Worm (Caenorhabditis elegans) whole organism, L1 larva: Measurements from ENCODE around the gene dmsr-8.

Experiments used
- F16B12.6 ChIP-seq: fragments of 150-350 bp; optimal IDR thresholded peaks from 2 replicates; lab custom pipeline; 2014; ENCODE audit warnings: missing biosample characterization, missing genetic modification characterization
- Y116A8C.19 ChIP-seq: sonication (generic microtip); optimal IDR thresholded peaks from 2 replicates; lab custom pipeline; 2016; ENCODE audit warnings: missing compliant biosample characterization, missing genetic modification characterization, borderline replicate concordance
- aha-1 ChIP-seq: fragments of 150-350 bp; optimal IDR thresholded peaks from 2 replicates; lab custom pipeline; 2014; ENCODE audit warnings: missing biosample characterization, missing genetic modification characterization
- blmp-1 ChIP-seq: fragments of 150-350 bp; optimal IDR thresholded peaks from 2 replicates; lab custom pipeline; 2014; ENCODE audit warnings: missing biosample characterization, missing genetic modification characterization
- ceh-63 ChIP-seq: fragments of 200-800 bp; sonication (Bioruptor generic); optimal IDR thresholded peaks from 2 replicates; lab custom pipeline; 2018; ENCODE audit warnings: mild to moderate bottlenecking, missing genetic modification characterization, missing compliant biosample characterization
- ceh-8 ChIP-seq: fragments of 200-800 bp; sonication (Bioruptor generic); optimal IDR thresholded peaks from 2 replicates; lab custom pipeline; 2018; ENCODE audit warnings: mild to moderate bottlenecking, missing genetic modification characterization, moderate library complexity, missing compliant biosample characterization
- ceh-88 ChIP-seq: fragments of 200-800 bp; sonication (Bioruptor generic); IDR thresholded peaks from 2 replicates; pipeline ENCODE4 v1.3.6; 2022; ENCODE audit warnings: missing genetic modification characterization, missing compliant biosample characterization
- dpl-1 ChIP-seq, 3 experiments: fragments of 150-350 bp in 2 of 3; sonication (generic microtip) in 1 of 3; optimal IDR thresholded peaks; 2 replicates each; lab custom pipeline; 2014 to 2017; ENCODE audit warnings: missing biosample characterization in 3 of 3, missing genetic modification characterization in 3 of 3, missing genetic modification reagents in 3 of 3
- dsc-1 ChIP-seq: sonication (generic microtip); optimal IDR thresholded peaks from 2 replicates; lab custom pipeline; 2016; ENCODE audit warnings: mild to moderate bottlenecking, missing genetic modification characterization, missing compliant biosample characterization
- efl-1 ChIP-seq, 4 experiments: fragments of 150-350 bp; optimal IDR thresholded peaks in 3 of 4; peaks in 1 of 4; 1 replicate in 1 of 4; 2 replicates in 3 of 4; lab custom pipeline; 2014; ENCODE audit warnings: missing biosample characterization in 2 of 4, missing genetic modification characterization in 2 of 4, missing genetic modification reagents in 2 of 4
- egl-27 ChIP-seq, 2 experiments: fragments of 150-350 bp in 1 of 2; sonication (generic microtip); optimal IDR thresholded peaks; 3 replicates each; lab custom pipeline; 2017 to 2018; ENCODE audit warnings: missing biosample characterization in 2 of 2, missing genetic modification characterization in 2 of 2, missing genetic modification reagents in 2 of 2
- fkh-10 ChIP-seq: sonication (generic microtip); optimal IDR thresholded peaks from 2 replicates; lab custom pipeline; 2017; ENCODE audit warnings: missing biosample characterization, missing genetic modification reagents, missing genetic modification characterization
- fkh-8 ChIP-seq: sonication (generic microtip); optimal IDR thresholded peaks from 2 replicates; lab custom pipeline; 2016; ENCODE audit warnings: mild to moderate bottlenecking, missing genetic modification characterization, missing compliant biosample characterization
- fos-1 ChIP-seq: fragments of 150-350 bp; optimal IDR thresholded peaks from 2 replicates; lab custom pipeline; 2014; ENCODE audit warnings: missing biosample characterization, missing genetic modification characterization
- hlh-17 ChIP-seq: fragments of 200-800 bp; sonication (Bioruptor generic); optimal IDR thresholded peaks from 2 replicates; lab custom pipeline; 2018; ENCODE audit warnings: missing genetic modification characterization, mild to moderate bottlenecking, missing compliant biosample characterization, moderate library complexity, borderline replicate concordance
- lin-13 ChIP-seq: fragments of 150-350 bp; optimal IDR thresholded peaks from 2 replicates; lab custom pipeline; 2014; ENCODE audit warnings: missing biosample characterization, missing genetic modification reagents, missing genetic modification characterization
- lin-14 ChIP-seq: fragments of 200-800 bp; sonication (Bioruptor generic); optimal IDR thresholded peaks from 2 replicates; lab custom pipeline; 2018; ENCODE audit warnings: mild to moderate bottlenecking, missing genetic modification characterization, moderate library complexity, missing compliant biosample characterization
- lin-35 ChIP-seq, 2 experiments: fragments of 150-350 bp; optimal IDR thresholded peaks; 2 replicates each; lab custom pipeline; 2014; ENCODE audit warnings: missing biosample characterization in 2 of 2, missing genetic modification characterization in 2 of 2, missing genetic modification reagents in 2 of 2
- mab-9 ChIP-seq: fragments of 200-800 bp; sonication (Bioruptor generic); IDR thresholded peaks from 2 replicates; pipeline ENCODE4 v1.3.6; 2022; ENCODE audit warnings: missing genetic modification reagents, missing genetic modification characterization, missing compliant biosample characterization
- mef-2 ChIP-seq: fragments of 150-350 bp; optimal IDR thresholded peaks from 2 replicates; lab custom pipeline; 2014; ENCODE audit warnings: missing biosample characterization, missing genetic modification characterization
- nhr-11 ChIP-seq: fragments of 150-350 bp; optimal IDR thresholded peaks from 2 replicates; lab custom pipeline; 2014; ENCODE audit warnings: missing biosample characterization, missing genetic modification characterization
- nhr-12 ChIP-seq: sonication (generic microtip); optimal IDR thresholded peaks from 2 replicates; lab custom pipeline; 2017; ENCODE audit warnings: missing biosample characterization, missing genetic modification characterization
- nhr-28 ChIP-seq: fragments of 150-350 bp; optimal IDR thresholded peaks from 2 replicates; lab custom pipeline; 2014; ENCODE audit warnings: missing biosample characterization, missing genetic modification characterization
- nhr-71 ChIP-seq: sonication (generic microtip); optimal IDR thresholded peaks from 2 replicates; lab custom pipeline; 2016; ENCODE audit warnings: mild to moderate bottlenecking, missing genetic modification characterization, moderate library complexity, missing compliant biosample characterization
- nhr-90 ChIP-seq: sonication (generic microtip); optimal IDR thresholded peaks from 2 replicates; lab custom pipeline; 2016; ENCODE audit warnings: mild to moderate bottlenecking, missing genetic modification characterization, missing compliant biosample characterization; ENCODE audit not compliant: poor library complexity
- rnt-1 ChIP-seq: sonication (generic microtip); optimal IDR thresholded peaks from 2 replicates; lab custom pipeline; 2016; ENCODE audit warnings: mild to moderate bottlenecking, missing genetic modification characterization, moderate library complexity, missing compliant biosample characterization
- skn-1 ChIP-seq: fragments of 150-350 bp; optimal IDR thresholded peaks from 2 replicates; lab custom pipeline; 2014; ENCODE audit warnings: missing biosample characterization, missing genetic modification characterization
- snu-23 ChIP-seq: sonication (generic microtip); optimal IDR thresholded peaks from 2 replicates; lab custom pipeline; 2016; ENCODE audit warnings: missing genetic modification characterization, missing compliant biosample characterization
- tbx-2 ChIP-seq: sonication (generic microtip); optimal IDR thresholded peaks from 2 replicates; lab custom pipeline; 2016; ENCODE audit warnings: missing genetic modification characterization, missing compliant biosample characterization
- tlp-1 ChIP-seq: fragments of 150-350 bp; optimal IDR thresholded peaks from 2 replicates; lab custom pipeline; 2014; ENCODE audit warnings: missing biosample characterization, missing genetic modification characterization
- unc-30 ChIP-seq: sonication (generic microtip); optimal IDR thresholded peaks from 2 replicates; lab custom pipeline; 2017; ENCODE audit warnings: missing biosample characterization, missing genetic modification characterization
- unc-86 ChIP-seq: sonication (generic microtip); optimal IDR thresholded peaks from 2 replicates; lab custom pipeline; 2016; ENCODE audit warnings: missing genetic modification characterization, missing compliant biosample characterization
- xbp-1 ChIP-seq: sonication (generic microtip); optimal IDR thresholded peaks from 2 replicates; lab custom pipeline; 2016; ENCODE audit warnings: missing genetic modification characterization, missing compliant biosample characterization
- ztf-11 ChIP-seq, 2 experiments: sonication (generic microtip); optimal IDR thresholded peaks; 2 replicates each; lab custom pipeline; 2016 to 2017; ENCODE audit warnings: missing genetic modification characterization in 2 of 2, missing biosample characterization in 1 of 2, missing compliant biosample characterization in 1 of 2

The dmsr-8 gene

DNA sequence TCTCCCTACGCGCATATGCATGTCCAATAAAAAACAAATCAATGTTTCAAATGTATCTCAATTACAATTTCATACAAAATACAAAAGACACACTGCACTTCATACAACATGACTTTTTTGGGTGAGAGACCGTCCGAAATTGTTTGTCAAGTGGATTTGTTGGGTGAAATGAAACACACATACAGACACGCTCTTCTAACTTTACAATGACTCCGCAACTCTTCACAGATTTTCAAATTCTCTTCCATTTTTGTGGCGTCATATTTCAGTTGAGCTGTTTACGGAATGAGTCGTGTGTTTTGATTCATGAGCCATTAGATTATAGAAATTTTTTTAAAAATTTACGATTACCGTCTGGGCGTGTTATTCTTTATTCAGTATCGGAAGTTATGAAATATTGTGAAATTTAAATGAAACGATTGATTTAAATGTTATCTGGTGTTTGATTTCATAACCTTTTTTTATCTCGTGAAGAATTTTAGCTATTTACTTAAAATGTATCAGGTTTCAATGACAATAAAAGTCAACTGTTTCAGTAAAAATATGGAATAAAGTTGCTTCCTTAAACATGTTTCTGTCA lies 37.2 kb downstream of the dmsr-8 start:
- TF ChIP-seq ceh-88 (GFP tag; lab: Robert Waterston, UW) (0 out of 2 replicates have a peak, but pooled peaks have one; percentile 22), fkh-8 (tag; lab: Kevin White, UChicago) (no peak), skn-1 (tag; lab: Kevin White, UChicago) (peak; percentile 38), lin-14 (GFP tag; lab: Kevin White, UChicago) (peak; percentile 8)

DNA sequence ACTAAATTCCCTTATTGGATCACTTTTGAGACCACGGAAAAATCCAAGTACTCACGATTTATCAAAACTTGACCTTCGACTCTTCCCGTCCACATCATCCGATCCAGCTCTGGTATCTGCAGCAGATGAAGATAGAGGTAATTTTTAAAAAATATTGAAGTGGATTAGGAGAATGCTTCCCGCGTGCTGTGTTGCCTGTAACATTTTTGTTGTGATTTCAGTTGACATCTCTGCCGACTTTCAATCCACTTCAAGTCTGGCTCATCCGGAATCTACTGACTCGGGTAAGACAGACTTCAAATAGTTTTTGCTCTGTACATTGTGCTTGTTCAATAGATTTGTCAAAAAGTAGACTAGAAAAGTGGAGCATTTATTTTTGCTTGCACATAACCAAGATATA lies 38.8 kb downstream of the dmsr-8 start:
- TF ChIP-seq egl-27 (tag; optimal IDR thresholded peaks at IDR 0.05; lab: Kevin White, UChicago), result no peak
- no peak for TF ChIP-seq xbp-1 (tag; lab: Kevin White, UChicago)
- TF ChIP-seq nhr-71 (tag; lab: Kevin White, UChicago), result no peak
- TF ChIP-seq unc-86, result no peak
- no peak for TF ChIP-seq hlh-17 (GFP tag; lab: Kevin White, UChicago)
- TF ChIP-seq ceh-8, result no peak
- no peak for TF ChIP-seq nhr-90 (tag; lab: Kevin White, UChicago)
- TF ChIP-seq mef-2 (tag; lab: Kevin White, UChicago), result no peak
- TF ChIP-seq fos-1, result no peak
- TF ChIP-seq Y116A8C.19 (tag; lab: Kevin White, UChicago), result no peak
- TF ChIP-seq lin-13 (GFP tag; lab: Kevin White, UChicago), result no peak
- TF ChIP-seq lin-35 (GFP tag; optimal IDR thresholded peaks at IDR 0.05; lab: Kevin White, UChicago), result no peak
- no peak for TF ChIP-seq mab-9 (GFP tag; lab: Robert Waterston, UW)
- TF ChIP-seq nhr-28 (tag; lab: Kevin White, UChicago), result no peak
- no peak for TF ChIP-seq fkh-10

DNA sequence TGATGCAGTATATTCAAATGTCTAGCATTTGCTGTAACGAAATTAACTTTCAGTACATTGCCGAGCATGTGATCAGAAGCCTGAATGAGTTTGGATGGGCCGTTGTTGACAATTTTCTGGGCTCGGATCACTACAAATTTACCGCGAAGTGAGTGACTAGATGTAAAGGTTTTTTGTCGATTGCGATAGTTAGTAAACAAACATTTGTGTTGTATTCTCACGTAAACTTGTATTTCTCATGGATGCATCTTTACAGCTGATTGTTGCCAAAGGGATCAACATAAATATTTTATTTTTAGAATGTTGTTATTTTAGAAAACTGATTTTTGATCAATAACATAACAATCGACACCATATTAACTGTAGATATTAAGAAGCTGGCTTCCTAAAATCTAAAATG lies 40.1 kb downstream of the dmsr-8 start:
- TF ChIP-seq nhr-12 (tag; lab: Kevin White, UChicago), result no peak
- no peak for TF ChIP-seq aha-1 (tag; lab: Kevin White, UChicago)
- TF ChIP-seq F16B12.6 (tag; lab: Kevin White, UChicago), result no peak
- TF ChIP-seq blmp-1, result no peak
- no peak for TF ChIP-seq dsc-1 (tag; lab: Kevin White, UChicago)
- TF ChIP-seq snu-23 (GFP tag; lab: Kevin White, UChicago), result no peak
- TF ChIP-seq ztf-11 (tag; optimal IDR thresholded peaks at IDR 0.05; lab: Kevin White, UChicago), result no peak
- TF ChIP-seq rnt-1 (tag; lab: Kevin White, UChicago), result no peak
- TF ChIP-seq tbx-2 (tag; lab: Kevin White, UChicago), result no peak
- TF ChIP-seq ceh-63 (GFP tag; lab: Kevin White, UChicago), result no peak
- no peak for TF ChIP-seq Y116A8C.19 (tag; lab: Kevin White, UChicago)
- TF ChIP-seq nhr-11 (tag; lab: Kevin White, UChicago), result no peak
- TF ChIP-seq unc-30, result no peak

DNA sequence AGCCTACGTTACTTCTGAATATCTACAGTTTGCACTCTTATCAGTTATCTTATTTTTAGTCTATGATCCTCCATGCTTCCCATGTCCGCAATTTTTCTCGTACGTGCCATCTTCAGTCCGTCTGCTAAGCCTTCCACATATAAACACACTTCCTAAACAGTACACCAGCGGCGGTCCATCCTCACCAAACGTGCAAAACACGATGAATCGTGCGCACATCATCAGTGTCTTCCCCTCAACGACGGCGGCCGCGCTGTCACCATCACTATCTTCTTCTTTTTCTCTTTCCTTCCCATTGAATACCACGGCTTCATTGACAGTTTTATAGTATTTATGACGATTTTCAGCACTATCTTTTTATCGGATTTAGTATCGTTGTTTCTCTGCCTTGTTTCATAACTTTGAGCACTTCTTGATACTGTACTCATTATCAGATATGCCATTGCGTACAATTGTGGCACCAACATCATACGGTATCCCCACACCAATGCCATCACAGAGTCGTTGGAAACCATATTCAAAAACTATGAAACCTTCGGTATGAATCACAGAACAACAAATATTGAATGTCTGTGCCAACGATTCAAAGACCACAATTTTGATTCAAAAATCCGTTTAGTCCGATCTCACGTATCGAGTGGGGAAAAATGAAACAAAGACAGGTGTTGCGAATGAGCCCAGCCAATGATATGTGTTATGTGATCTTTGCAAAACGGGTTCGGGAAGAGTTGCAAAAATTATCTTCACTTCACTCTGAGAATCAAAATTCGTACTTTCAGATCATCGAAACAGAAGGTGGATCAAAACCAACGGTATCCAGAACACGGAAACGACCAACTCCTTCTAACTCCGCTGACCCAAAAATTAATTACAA lies 41.0 kb downstream of the dmsr-8 start:
- no peak for TF ChIP-seq efl-1 (optimal IDR thresholded peaks at IDR 0.05; lab: Kevin White, UChicago)
- peak in 1 of 2 experiments; percentile 85 for TF ChIP-seq efl-1 (GFP tag; optimal IDR thresholded peaks at IDR 0.05 in 1 of 2; lab: Kevin White, UChicago)
- TF ChIP-seq tlp-1 (tag; lab: Kevin White, UChicago), result no peak
- TF ChIP-seq rnt-1 (tag; lab: Kevin White, UChicago), result peak; percentile 9
- no peak for TF ChIP-seq lin-35 (GFP tag; optimal IDR thresholded peaks at IDR 0.05; lab: Kevin White, UChicago)
- TF ChIP-seq unc-30, result no peak
- TF ChIP-seq Y116A8C.19 (tag; lab: Kevin White, UChicago), result no peak
- TF ChIP-seq dpl-1 (GFP tag; optimal IDR thresholded peaks at IDR 0.05; lab: Kevin White, UChicago), result no peak
